Worm (Caenorhabditis elegans) whole organism, L1 larva: Measurements from ENCODE around the gene Y73F8A.13.
"Not testable (repeated sequence)": the region's sequence is repeated elsewhere in the genome, so short reads cannot be mapped to it uniquely, and the experiment has no call there.

Experiments
- aha-1 ChIP-seq: fragments of 150-350 bp; optimal IDR thresholded peaks from 2 replicates; lab custom pipeline; 2014; ENCODE audit warnings: missing biosample characterization, missing genetic modification characterization
- alr-1 ChIP-seq: fragments of 200-800 bp; sonication (Bioruptor generic); optimal IDR thresholded peaks from 2 replicates; lab custom pipeline; 2018; ENCODE audit warnings: borderline replicate concordance, mild to moderate bottlenecking, missing genetic modification characterization, missing compliant biosample characterization
- ama-1 ChIP-seq: fragments of 150-350 bp; optimal IDR thresholded peaks from 2 replicates; lab custom pipeline; 2014
- ceh-8 ChIP-seq: fragments of 200-800 bp; sonication (Bioruptor generic); optimal IDR thresholded peaks from 2 replicates; lab custom pipeline; 2018; ENCODE audit warnings: mild to moderate bottlenecking, missing genetic modification characterization, moderate library complexity, missing compliant biosample characterization
- dsc-1 ChIP-seq: sonication (generic microtip); optimal IDR thresholded peaks from 2 replicates; lab custom pipeline; 2016; ENCODE audit warnings: mild to moderate bottlenecking, missing genetic modification characterization, missing compliant biosample characterization
- efl-1 ChIP-seq, 4 experiments: fragments of 150-350 bp; optimal IDR thresholded peaks in 3 of 4; peaks in 1 of 4; 1 replicate in 1 of 4; 2 replicates in 3 of 4; lab custom pipeline; 2014; ENCODE audit warnings: missing biosample characterization in 2 of 4, missing genetic modification characterization in 2 of 4, missing genetic modification reagents in 2 of 4
- egl-27 ChIP-seq, 2 experiments: fragments of 150-350 bp in 1 of 2; sonication (generic microtip); optimal IDR thresholded peaks; 3 replicates each; lab custom pipeline; 2017 to 2018; ENCODE audit warnings: missing biosample characterization in 2 of 2, missing genetic modification characterization in 2 of 2, missing genetic modification reagents in 2 of 2
- fkh-4 ChIP-seq: sonication (generic microtip); optimal IDR thresholded peaks from 2 replicates; lab custom pipeline; 2016; ENCODE audit warnings: missing compliant biosample characterization, missing genetic modification characterization, borderline replicate concordance
- hlh-17 ChIP-seq: fragments of 200-800 bp; sonication (Bioruptor generic); optimal IDR thresholded peaks from 2 replicates; lab custom pipeline; 2018; ENCODE audit warnings: missing genetic modification characterization, mild to moderate bottlenecking, missing compliant biosample characterization, moderate library complexity, borderline replicate concordance
- hlh-4 ChIP-seq: sonication (generic microtip); optimal IDR thresholded peaks from 2 replicates; lab custom pipeline; 2016; ENCODE audit warnings: mild to moderate bottlenecking, missing genetic modification characterization, missing compliant biosample characterization
- irx-1 ChIP-seq: sonication (generic microtip); optimal IDR thresholded peaks from 2 replicates; lab custom pipeline; 2016; ENCODE audit warnings: missing genetic modification characterization, missing compliant biosample characterization
- jun-1 ChIP-seq: fragments of 150-350 bp; optimal IDR thresholded peaks from 2 replicates; lab custom pipeline; 2014; ENCODE audit warnings: missing biosample characterization, missing genetic modification reagents, missing genetic modification characterization
- mdl-1 ChIP-seq, 2 experiments: fragments of 150-350 bp; optimal IDR thresholded peaks; 2 replicates each; lab custom pipeline; 2014 to 2017; ENCODE audit warnings: missing biosample characterization in 2 of 2, missing genetic modification characterization in 2 of 2, inconsistent platforms in 1 of 2
- mef-2 ChIP-seq: fragments of 150-350 bp; optimal IDR thresholded peaks from 2 replicates; lab custom pipeline; 2014; ENCODE audit warnings: missing biosample characterization, missing genetic modification characterization
- nhr-19 ChIP-seq: fragments of 200-800 bp; sonication (Bioruptor generic); conservative IDR thresholded peaks from 2 replicates; pipeline ENCODE4 v1.3.6; 2022; ENCODE audit warnings: missing genetic modification characterization, missing compliant biosample characterization
- nhr-20 ChIP-seq: sonication (generic microtip); optimal IDR thresholded peaks from 2 replicates; lab custom pipeline; 2016; ENCODE audit warnings: mild to moderate bottlenecking, missing genetic modification characterization, missing compliant biosample characterization
- nhr-84 ChIP-seq: sonication (generic microtip); optimal IDR thresholded peaks from 2 replicates; lab custom pipeline; 2017; ENCODE audit warnings: missing biosample characterization, missing genetic modification characterization
- nhr-85 ChIP-seq: sonication (generic microtip); peaks from one replicate; lab custom pipeline; 2016; ENCODE audit warnings: missing genetic modification characterization, inconsistent platforms, missing compliant biosample characterization
- nhr-90 ChIP-seq: sonication (generic microtip); optimal IDR thresholded peaks from 2 replicates; lab custom pipeline; 2016; ENCODE audit warnings: mild to moderate bottlenecking, missing genetic modification characterization, missing compliant biosample characterization; ENCODE audit not compliant: poor library complexity
- tbx-2 ChIP-seq: sonication (generic microtip); optimal IDR thresholded peaks from 2 replicates; lab custom pipeline; 2016; ENCODE audit warnings: missing genetic modification characterization, missing compliant biosample characterization
- tlp-1 ChIP-seq: fragments of 150-350 bp; optimal IDR thresholded peaks from 2 replicates; lab custom pipeline; 2014; ENCODE audit warnings: missing biosample characterization, missing genetic modification characterization
- unc-62 ChIP-seq: fragments of 150-350 bp; optimal IDR thresholded peaks from 2 replicates; lab custom pipeline; 2014; ENCODE audit warnings: missing biosample characterization, missing genetic modification reagents, missing genetic modification characterization
- vab-15 ChIP-seq: sonication (generic microtip); optimal IDR thresholded peaks from 2 replicates; lab custom pipeline; 2017; ENCODE audit warnings: missing genotype, mild to moderate bottlenecking, missing genetic modification characterization, missing compliant biosample characterization
- xbp-1 ChIP-seq: sonication (generic microtip); optimal IDR thresholded peaks from 2 replicates; lab custom pipeline; 2016; ENCODE audit warnings: missing genetic modification characterization, missing compliant biosample characterization
- zip-4 ChIP-seq: fragments of 200-800 bp; sonication (Bioruptor generic); optimal IDR thresholded peaks from 2 replicates; lab custom pipeline; 2018; ENCODE audit warnings: mild to moderate bottlenecking, missing genetic modification characterization, moderate library complexity, missing compliant biosample characterization

Gene Y73F8A.13

DNA sequence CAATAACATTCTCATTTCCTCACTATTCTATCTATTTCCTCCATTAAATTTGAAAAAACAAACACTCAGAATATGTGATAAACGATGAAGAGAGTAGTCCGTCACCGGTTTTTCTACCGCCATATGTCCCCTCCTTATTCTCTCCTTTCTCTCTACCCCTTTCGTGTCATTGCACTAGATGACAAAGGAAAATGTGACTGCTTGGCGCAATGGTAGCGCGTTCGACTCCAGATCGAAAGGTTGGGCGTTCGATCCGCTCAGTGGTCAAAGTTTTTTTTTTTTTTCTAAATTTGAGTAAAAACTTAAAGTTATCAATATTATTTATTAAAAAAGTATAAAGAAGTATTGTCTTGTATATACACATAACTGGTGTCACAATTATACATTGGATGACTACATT lies 22.5 kb upstream of the Y73F8A.13 start:
- TF ChIP-seq efl-1 (optimal IDR thresholded peaks at IDR 0.05; lab: Kevin White, UChicago) (no peak), efl-1 (GFP tag; optimal IDR thresholded peaks at IDR 0.05 in 1 of 2; lab: Kevin White, UChicago) (peak in 1 of 2 experiments; percentile 91), nhr-20 (tag; lab: Kevin White, UChicago) (peak; percentile 6), ama-1 (lab: Kevin White, UChicago) (no peak), nhr-90 (tag; lab: Kevin White, UChicago) (peak; percentile 30)

DNA sequence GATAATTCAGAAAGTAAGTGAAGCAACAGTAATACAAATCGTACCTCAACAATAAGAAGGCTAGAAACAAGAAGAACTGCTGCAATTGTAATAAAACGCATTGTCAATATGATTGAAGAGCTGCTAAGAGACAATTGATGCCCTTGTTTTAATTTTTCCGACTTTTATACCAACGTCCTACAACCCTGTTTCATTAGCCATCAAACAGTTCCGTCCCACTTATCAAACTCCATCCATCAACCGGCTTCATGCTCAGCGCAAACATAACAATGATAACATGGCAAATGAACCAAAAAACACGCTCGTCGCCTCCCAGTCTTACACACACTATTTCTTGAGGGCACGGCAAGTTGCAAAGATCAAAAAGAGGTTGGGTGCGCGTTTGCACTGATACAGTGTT lies 20.9 kb upstream of the Y73F8A.13 start, which contains the start of gene pqn-90:
Gene pqn-90, minus strand, starts transcription at position 101 of the 400 bp plus-strand sequence.
- TF ChIP-seq nhr-84 (no peak), aha-1 (tag; lab: Kevin White, UChicago) (no peak), zip-4 (GFP tag; lab: Kevin White, UChicago) (no peak), hlh-4 (tag; lab: Kevin White, UChicago) (no peak), dsc-1 (tag; lab: Kevin White, UChicago) (no peak), nhr-19 (GFP tag; lab: Robert Waterston, UW) (no peak), irx-1 (tag; lab: Kevin White, UChicago) (no peak), mef-2 (no peak), egl-27 (tag; optimal IDR thresholded peaks at IDR 0.05; lab: Kevin White, UChicago) (no peak), ceh-8 (GFP tag; lab: Kevin White, UChicago) (no peak), tlp-1 (tag; lab: Kevin White, UChicago) (no peak)

DNA sequence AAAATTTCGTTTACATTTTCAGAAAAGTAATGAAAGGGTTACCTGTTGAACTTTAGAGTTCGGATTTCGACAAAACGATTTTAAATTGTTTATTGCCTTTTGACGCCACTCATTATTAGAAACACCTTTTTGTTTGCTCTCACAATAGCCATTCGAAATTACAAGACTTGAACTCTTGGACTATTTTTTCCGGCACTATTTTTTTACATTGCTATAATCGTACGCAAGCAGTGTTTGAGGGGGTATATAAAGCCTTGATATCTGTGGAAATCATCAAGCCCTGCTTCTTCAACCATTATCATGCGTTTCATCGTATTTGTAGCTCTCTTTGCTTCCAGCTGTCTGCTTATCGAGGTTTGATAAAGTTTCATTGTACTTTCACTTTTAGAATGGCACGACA lies 20.4 kb upstream of the Y73F8A.13 start, which contains the start of gene pqn-91:
Gene pqn-91, plus strand, starts transcription at position 301 of the 400 bp plus-strand sequence.
- TF ChIP-seq efl-1 (optimal IDR thresholded peaks at IDR 0.05; lab: Kevin White, UChicago), result no peak
- TF ChIP-seq efl-1 (GFP tag; optimal IDR thresholded peaks at IDR 0.05 in 1 of 2; lab: Kevin White, UChicago), result peak in 1 of 2 experiments; percentile 83
- TF ChIP-seq jun-1 (tag; lab: Kevin White, UChicago), result no peak

DNA sequence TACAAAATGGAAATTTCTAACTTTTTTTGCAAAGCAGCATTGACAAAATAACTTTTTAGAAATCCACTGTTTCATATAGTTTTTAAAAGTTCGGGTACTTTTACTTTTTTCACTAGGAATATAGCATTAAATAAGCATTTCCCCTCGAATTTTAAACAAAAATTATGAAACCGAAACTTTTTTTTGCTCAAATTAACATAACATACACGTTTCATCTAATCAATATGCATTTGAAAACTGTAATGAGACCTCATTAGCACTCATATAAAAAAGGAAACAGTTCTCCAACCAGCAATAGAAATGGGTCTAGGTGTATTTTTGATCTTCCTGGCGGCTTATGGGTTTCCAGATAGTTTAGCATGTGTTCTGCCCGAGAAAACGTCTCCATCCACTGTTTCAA lies 18.0 kb upstream of the Y73F8A.13 start, which contains the start of gene Y73F8A.10:
Gene Y73F8A.10, plus strand, starts transcription at position 301 of the 400 bp plus-strand sequence.
- TF ChIP-seq alr-1 (tag; lab: Kevin White, UChicago), result no peak

DNA sequence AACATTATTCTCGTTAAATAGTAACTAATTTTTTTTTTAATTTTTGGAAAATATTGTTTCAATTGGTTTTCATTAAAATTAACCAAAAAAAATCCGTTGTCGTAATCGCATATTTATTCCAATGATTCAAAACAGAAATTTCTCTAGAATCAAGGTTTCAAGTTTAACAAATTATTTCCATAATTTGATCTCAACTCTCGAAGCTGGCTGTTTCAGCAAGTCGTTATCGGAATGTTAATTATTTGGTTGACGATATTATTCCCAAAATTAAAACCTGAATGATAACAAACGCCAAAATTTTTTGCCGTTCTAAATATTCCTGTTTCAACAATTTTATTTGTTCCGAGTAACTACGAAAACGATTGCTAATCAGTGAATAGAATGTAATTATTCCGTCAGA lies 12.0 kb upstream of the Y73F8A.13 start:
- TF ChIP-seq dsc-1 (tag; lab: Kevin White, UChicago) (no peak), vab-15 (tag; lab: Kevin White, UChicago) (no peak), unc-62 (GFP tag; lab: Kevin White, UChicago) (no peak), fkh-4 (no peak)

DNA sequence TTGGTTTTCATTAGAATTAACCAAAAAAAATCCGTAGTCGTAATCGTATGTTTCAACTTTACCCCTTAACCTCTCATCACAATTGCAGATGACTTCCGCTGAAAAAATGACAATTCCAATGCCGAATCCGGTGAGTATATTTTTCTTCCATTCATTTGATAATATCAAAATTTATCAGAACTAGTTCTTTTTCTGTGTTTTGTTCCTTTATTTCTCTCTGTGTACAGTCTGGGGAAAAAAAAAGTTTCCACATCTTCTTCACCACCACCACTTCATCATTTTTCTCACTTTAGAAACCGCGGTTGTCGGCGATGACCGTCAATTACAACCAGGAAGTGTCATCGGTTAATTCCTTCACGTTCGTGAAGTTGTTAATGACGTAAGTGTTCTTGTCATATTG lies 9.9 kb upstream of the Y73F8A.13 start, which contains the start of gene best-21:
Gene best-21, plus strand, starts transcription at position 301 of the 400 bp plus-strand sequence.
- TF ChIP-seq hlh-17 (GFP tag; lab: Kevin White, UChicago), result no peak

DNA sequence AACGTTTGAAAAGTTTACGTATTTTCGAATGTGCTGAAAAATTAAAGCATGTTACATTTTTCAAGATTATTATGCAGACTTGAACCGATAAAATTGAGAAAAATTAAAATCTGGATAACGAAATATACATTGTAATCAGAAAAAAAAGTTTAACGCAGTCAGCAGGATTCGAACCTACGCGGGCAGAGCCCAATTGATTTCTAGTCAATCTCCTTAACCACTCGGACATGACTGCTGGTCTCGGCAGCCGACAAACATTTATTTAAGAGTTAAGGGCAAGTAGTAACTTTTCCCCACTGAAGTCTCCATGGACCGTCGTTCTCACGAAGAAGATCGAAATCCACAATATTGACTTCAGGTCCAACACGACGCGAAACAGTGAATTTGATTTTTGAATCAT lies 1.1 kb upstream of the Y73F8A.13 start:
- peak; percentile 72 for TF ChIP-seq nhr-85 (tag; lab: Kevin White, UChicago)

DNA sequence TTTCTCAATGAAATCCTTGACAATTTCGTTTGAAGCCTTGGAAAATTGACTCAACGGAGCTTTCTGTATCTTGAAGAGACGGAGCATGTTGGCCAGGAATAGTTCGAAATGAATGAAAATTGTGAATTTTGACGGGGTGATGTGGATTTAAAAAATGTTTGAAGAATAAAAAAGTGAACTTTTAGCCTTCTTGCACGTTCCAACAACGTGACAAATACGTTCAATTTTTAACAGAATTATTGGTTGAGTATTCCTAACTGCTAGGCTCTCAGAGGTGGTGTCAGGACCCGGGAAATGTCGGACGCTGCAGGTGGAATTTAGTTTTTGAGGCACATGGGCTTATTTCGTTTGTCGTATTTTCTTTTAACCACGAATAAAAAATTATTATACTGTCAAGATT lies 457 bp upstream of the Y73F8A.13 start, which contains the start of gene Y73F8A.12:
Gene Y73F8A.12, minus strand, starts transcription at position 101 of the 400 bp plus-strand sequence.
- not testable (repeated sequence) for TF ChIP-seq xbp-1 (tag; lab: Kevin White, UChicago); mdl-1 (tag; optimal IDR thresholded peaks at IDR 0.05; lab: Kevin White, UChicago); tbx-2
